Worm (Caenorhabditis elegans) whole organism, L4 larva: ENCODE results near the gene vrp-1.
A peak's percentile ranks its signal among the peaks of the same experiment; 100 is the strongest.

Source experiments
- R02D3.7 ChIP-seq: fragments of 150-350 bp; sonication (generic microtip); optimal IDR thresholded peaks from 3 replicates; lab custom pipeline; 2014; ENCODE audit warnings: missing biosample characterization, missing genetic modification characterization
- T26A8.4 ChIP-seq: fragments of 200-800 bp; sonication (Bioruptor generic); IDR thresholded peaks from 2 replicates; pipeline ENCODE4 v1.3.6; 2022; ENCODE audit warnings: missing genetic modification characterization, missing compliant biosample characterization
- Y5F2A.4 ChIP-seq: fragments of 200-800 bp; sonication (Bioruptor generic); optimal IDR thresholded peaks from 2 replicates; lab custom pipeline; 2018; ENCODE audit warnings: mild to moderate bottlenecking, missing genetic modification characterization, missing compliant biosample characterization
- aha-1 ChIP-seq: fragments of 150-350 bp; peaks from one replicate; lab custom pipeline; 2014; ENCODE audit warnings: missing biosample characterization, missing genetic modification characterization
- aly-2 ChIP-seq: sonication (generic microtip); optimal IDR thresholded peaks from 2 replicates; lab custom pipeline; 2018; ENCODE audit warnings: missing biosample characterization, missing genetic modification characterization
- arid-1 ChIP-seq: fragments of 200-800 bp; sonication (Bioruptor generic); conservative IDR thresholded peaks from 2 replicates; pipeline ENCODE4 v1.3.6; 2022; ENCODE audit warnings: missing genetic modification reagents, missing genetic modification characterization, missing compliant biosample characterization
- ceh-20 ChIP-seq: fragments of 200-800 bp; sonication (Bioruptor generic); IDR thresholded peaks from 2 replicates; pipeline ENCODE4 v1.3.6; 2022; ENCODE audit warnings: missing genetic modification reagents, missing genetic modification characterization, missing compliant biosample characterization
- ceh-82 ChIP-seq: sonication (generic microtip); optimal IDR thresholded peaks from 2 replicates; lab custom pipeline; 2017; ENCODE audit warnings: missing biosample characterization, missing genetic modification characterization
- ces-1 ChIP-seq: fragments of 150-350 bp; sonication (generic microtip); optimal IDR thresholded peaks from 4 replicates; lab custom pipeline; 2014; ENCODE audit warnings: missing biosample characterization, missing genetic modification reagents, missing genetic modification characterization
- ctbp-1 ChIP-seq: fragments of 200-800 bp; sonication (Bioruptor generic); IDR thresholded peaks from 2 replicates; pipeline ENCODE4 v1.3.6; 2022; ENCODE audit warnings: missing genetic modification reagents, missing genetic modification characterization, missing compliant biosample characterization
- daf-16 ChIP-seq, 3 experiments: sonication (generic microtip); optimal IDR thresholded peaks; 2 replicates each; lab custom pipeline; 2016 to 2017; ENCODE audit warnings: missing genetic modification characterization in 3 of 3, missing genetic modification reagents in 3 of 3, mild to moderate bottlenecking in 2 of 3, missing compliant biosample characterization in 2 of 3, missing biosample characterization in 1 of 3, moderate library complexity in 1 of 3
- daf-8 ChIP-seq: fragments of 200-800 bp; sonication (Bioruptor generic); IDR thresholded peaks from 2 replicates; pipeline ENCODE4 v1.3.6; 2022; ENCODE audit warnings: missing genetic modification characterization, missing compliant biosample characterization
- duxl-1 ChIP-seq: sonication (generic microtip); optimal IDR thresholded peaks from 2 replicates; lab custom pipeline; 2016; ENCODE audit warnings: mild to moderate bottlenecking, missing genetic modification characterization, moderate library complexity, missing compliant biosample characterization; ENCODE audit not compliant: poor library complexity
- dve-1 ChIP-seq: sonication (generic microtip); optimal IDR thresholded peaks from 2 replicates; lab custom pipeline; 2017; ENCODE audit warnings: antibody characterized with exemption, mild to moderate bottlenecking, missing genetic modification characterization, missing compliant biosample characterization; ENCODE audit not compliant: insufficient read depth
- egl-43 ChIP-seq: fragments of 200-800 bp; sonication (Bioruptor generic); IDR thresholded peaks from 2 replicates; pipeline ENCODE4 v1.3.6; 2022; ENCODE audit warnings: missing genetic modification reagents, missing genetic modification characterization, missing compliant biosample characterization
- hif-1 ChIP-seq, 2 experiments: sonication (generic microtip); optimal IDR thresholded peaks; 2 replicates each; lab custom pipeline; 2016 to 2017; ENCODE audit warnings: missing compliant biosample characterization in 2 of 2, missing genetic modification characterization in 2 of 2, missing genetic modification reagents in 2 of 2, missing genotype in 2 of 2, mild to moderate bottlenecking in 1 of 2
- hlh-11 ChIP-seq: fragments of 200-800 bp; sonication (Bioruptor generic); optimal IDR thresholded peaks from 2 replicates; lab custom pipeline; 2018; ENCODE audit warnings: mild to moderate bottlenecking, missing genetic modification characterization, missing compliant biosample characterization
- hlh-30 ChIP-seq: sonication (generic microtip); optimal IDR thresholded peaks from 2 replicates; lab custom pipeline; 2017; ENCODE audit warnings: antibody characterized with exemption, mild to moderate bottlenecking, missing genetic modification characterization, missing compliant biosample characterization; ENCODE audit not compliant: insufficient read depth
- lim-7 ChIP-seq: fragments of 200-800 bp; sonication (Bioruptor generic); IDR thresholded peaks from 2 replicates; pipeline ENCODE4 v1.3.6; 2022; ENCODE audit warnings: missing genetic modification characterization, missing compliant biosample characterization
- lin-1 ChIP-seq: fragments of 200-800 bp; sonication (Bioruptor generic); IDR thresholded peaks from 2 replicates; pipeline ENCODE4 v1.3.6; 2022; ENCODE audit warnings: missing genetic modification reagents, missing genetic modification characterization, missing compliant biosample characterization
- lin-29 ChIP-seq: fragments of 200-800 bp; sonication (Bioruptor generic); IDR thresholded peaks from 2 replicates; pipeline ENCODE4 v1.3.6; 2022; ENCODE audit warnings: missing genetic modification reagents, missing genetic modification characterization, missing compliant biosample characterization
- lin-38 ChIP-seq: fragments of 200-800 bp; sonication (Bioruptor generic); IDR thresholded peaks from 2 replicates; pipeline ENCODE4 v1.3.6; 2022; ENCODE audit warnings: missing genetic modification reagents, missing genetic modification characterization, missing compliant biosample characterization
- lsy-2 ChIP-seq, 2 experiments: fragments of 150-350 bp in 1 of 2; sonication (generic microtip) in 1 of 2; optimal IDR thresholded peaks; 2 replicates each; lab custom pipeline; 2014 to 2017; ENCODE audit warnings: missing biosample characterization in 2 of 2, missing genetic modification characterization in 2 of 2
- madf-5 ChIP-seq, 2 experiments: fragments of 200-800 bp; sonication (Bioruptor generic); IDR thresholded peaks; 2 replicates each; pipeline ENCODE4 v1.3.6; 2022; ENCODE audit warnings: missing compliant biosample characterization in 2 of 2, missing genetic modification characterization in 2 of 2
- mep-1 ChIP-seq: fragments of 150-350 bp; sonication (generic microtip); optimal IDR thresholded peaks from 3 replicates; lab custom pipeline; 2014; ENCODE audit warnings: missing biosample characterization, missing genetic modification characterization
- mes-2 ChIP-seq: sonication (generic microtip); optimal IDR thresholded peaks from 2 replicates; lab custom pipeline; 2016; ENCODE audit warnings: missing genotype, mild to moderate bottlenecking, missing genetic modification characterization, missing compliant biosample characterization; ENCODE audit not compliant: poor library complexity, severe bottlenecking
- mxl-2 ChIP-seq: fragments of 200-800 bp; sonication (Bioruptor generic); conservative IDR thresholded peaks from 2 replicates; pipeline ENCODE4 v1.3.6; 2022; ENCODE audit warnings: missing genetic modification reagents, missing genetic modification characterization, missing compliant biosample characterization
- nhr-111 ChIP-seq: fragments of 200-800 bp; sonication (Bioruptor generic); optimal IDR thresholded peaks from 2 replicates; lab custom pipeline; 2018; ENCODE audit warnings: mild to moderate bottlenecking, missing genetic modification characterization, missing compliant biosample characterization
- nhr-28 ChIP-seq: fragments of 150-350 bp; optimal IDR thresholded peaks from 2 replicates; lab custom pipeline; 2014; ENCODE audit warnings: missing biosample characterization, missing genetic modification characterization
- nhr-42 ChIP-seq: fragments of 200-800 bp; sonication (Bioruptor generic); IDR thresholded peaks from 2 replicates; pipeline ENCODE4 v1.3.6; 2022; ENCODE audit warnings: missing genetic modification characterization, missing compliant biosample characterization
- nhr-48 ChIP-seq: sonication (generic microtip); optimal IDR thresholded peaks from 2 replicates; lab custom pipeline; 2016; ENCODE audit warnings: mild to moderate bottlenecking, missing genetic modification characterization, missing compliant biosample characterization
- nhr-6 ChIP-seq: fragments of 150-350 bp; optimal IDR thresholded peaks from 2 replicates; lab custom pipeline; 2014; ENCODE audit warnings: missing biosample characterization, missing genetic modification characterization
- nhr-76 ChIP-seq: fragments of 150-350 bp; optimal IDR thresholded peaks from 2 replicates; lab custom pipeline; 2014; ENCODE audit warnings: missing biosample characterization, missing genetic modification characterization
- php-3 ChIP-seq: fragments of 200-800 bp; sonication (Bioruptor generic); IDR thresholded peaks from 2 replicates; pipeline ENCODE4 v1.3.6; 2022; ENCODE audit warnings: missing genetic modification reagents, missing genetic modification characterization, missing compliant biosample characterization
- pqm-1 ChIP-seq: sonication (generic microtip); optimal IDR thresholded peaks from 2 replicates; lab custom pipeline; 2017; ENCODE audit warnings: missing biosample characterization, missing genetic modification characterization
- rbr-2 ChIP-seq: sonication (generic microtip); optimal IDR thresholded peaks from 2 replicates; lab custom pipeline; 2016; ENCODE audit warnings: missing genotype, missing genetic modification characterization, missing compliant biosample characterization
- set-16 ChIP-seq: fragments of 200-800 bp; sonication (Bioruptor generic); IDR thresholded peaks from 2 replicates; pipeline ENCODE4 v1.3.6; 2022; ENCODE audit warnings: missing genetic modification reagents, missing genetic modification characterization, missing compliant biosample characterization
- skn-1 ChIP-seq: fragments of 150-350 bp; optimal IDR thresholded peaks from 2 replicates; lab custom pipeline; 2014; ENCODE audit warnings: missing biosample characterization, missing genetic modification characterization
- spr-3 ChIP-seq: fragments of 200-800 bp; sonication (Bioruptor generic); optimal IDR thresholded peaks from 2 replicates; lab custom pipeline; 2018; ENCODE audit warnings: mild to moderate bottlenecking, missing genetic modification characterization, missing compliant biosample characterization
- tag-97 ChIP-seq: fragments of 200-800 bp; sonication (Bioruptor generic); IDR thresholded peaks from 2 replicates; pipeline ENCODE4 v1.3.6; 2022; ENCODE audit warnings: missing genetic modification characterization, missing compliant biosample characterization
- unc-130 ChIP-seq: sonication (generic microtip); optimal IDR thresholded peaks from 2 replicates; lab custom pipeline; 2016; ENCODE audit warnings: missing genetic modification reagents, missing genetic modification characterization, missing compliant biosample characterization
- unc-62 ChIP-seq, 3 experiments: fragments of 150-350 bp in 1 of 3; sonication (generic microtip); optimal IDR thresholded peaks in 2 of 3; peaks in 1 of 3; 1 replicate in 1 of 3; 2 replicates in 2 of 3; lab custom pipeline; 2014 to 2017; ENCODE audit warnings: missing biosample characterization in 3 of 3, missing genetic modification characterization in 3 of 3, missing genetic modification reagents in 3 of 3, missing genotype in 1 of 3
- zag-1 ChIP-seq: fragments of 150-350 bp; optimal IDR thresholded peaks from 2 replicates; lab custom pipeline; 2014; ENCODE audit warnings: missing biosample characterization, missing genetic modification characterization
- zfp-2 ChIP-seq: sonication (generic microtip); optimal IDR thresholded peaks from 2 replicates; lab custom pipeline; 2016; ENCODE audit warnings: mild to moderate bottlenecking, missing genetic modification characterization, missing compliant biosample characterization
- zip-11 ChIP-seq: fragments of 200-800 bp; sonication (Bioruptor generic); IDR thresholded peaks from 2 replicates; pipeline ENCODE4 v1.3.6; 2022; ENCODE audit warnings: missing genetic modification characterization, missing compliant biosample characterization
- ztf-11 ChIP-seq: fragments of 150-350 bp; optimal IDR thresholded peaks from 2 replicates; lab custom pipeline; 2014; ENCODE audit warnings: missing biosample characterization, missing genetic modification characterization

The vrp-1 gene

DNA sequence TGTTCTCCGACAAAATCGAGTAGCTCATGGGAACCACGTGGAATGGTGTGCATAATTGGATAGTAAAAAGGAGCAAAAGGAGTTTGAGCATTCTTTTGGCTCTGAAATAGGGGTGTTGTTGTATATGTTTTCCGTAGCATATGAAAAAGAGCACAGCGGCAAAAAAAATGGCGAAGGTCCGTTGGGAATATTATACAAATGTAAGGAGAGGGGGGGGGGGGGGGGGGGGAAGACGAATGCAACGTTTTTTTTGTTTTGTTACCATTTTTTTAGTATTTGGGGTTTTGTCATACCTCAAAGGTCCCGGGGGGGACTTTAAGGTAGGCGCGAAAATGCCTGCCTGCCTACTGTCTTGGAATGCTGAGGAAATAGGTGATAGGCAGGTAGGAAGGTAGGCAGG, 16.5 kb downstream of the vrp-1 start, which contains the start of gene ndnf-1:
Gene ndnf-1 (minus strand): TSS at position 101 of the 400 bp plus-strand sequence.
- TF ChIP-seq ctbp-1 (no peak), aha-1 (tag; lab: Kevin White, UChicago) (peak; percentile 27)

ce11 chrIV:3029882-3030281, 17.5 kb downstream of the vrp-1 start:
- TF ChIP-seq nhr-28 (tag; lab: Kevin White, UChicago) (peak; percentile 48), hlh-30 (tag; lab: Kevin White, UChicago) (peak; percentile 60), aha-1 (tag; lab: Kevin White, UChicago) (peak; percentile 62), mep-1 (tag; lab: Kevin White, UChicago) (no peak), lsy-2 (tag; optimal IDR thresholded peaks at IDR 0.05; lab: Kevin White, UChicago) (peak in 1 of 2 experiments; percentile 1), rbr-2 (tag; lab: Kevin White, UChicago) (no peak), zip-11 (GFP tag; lab: Robert Waterston, UW) (0 out of 2 replicates have a peak, but pooled peaks have one; percentile 4), egl-43 (0 out of 2 replicates have a peak, but pooled peaks have one; percentile 31), set-16 (GFP tag; lab: Robert Waterston, UW) (peak; percentile 22; the same call in 1 of the 2 replicates), pqm-1 (tag; lab: Kevin White, UChicago) (peak; percentile 47), hlh-11 (tag; lab: Kevin White, UChicago) (peak; percentile 67)

ce11 chrIV:3032020-3032419, 19.6 kb downstream of the vrp-1 start:
- 0 out of 2 replicates have a peak, but pooled peaks have one; percentile 38 for TF ChIP-seq arid-1 (GFP tag; lab: Robert Waterston, UW)
- TF ChIP-seq lsy-2 (tag; optimal IDR thresholded peaks at IDR 0.05; lab: Kevin White, UChicago) = peak in 1 of 2 experiments; percentile 5
- TF ChIP-seq spr-3 (GFP tag; lab: Kevin White, UChicago) = no peak
- TF ChIP-seq mxl-2 = no peak
- peak in 1 of 2 experiments; percentile 36 for TF ChIP-seq hif-1 (tag; optimal IDR thresholded peaks at IDR 0.05; lab: Kevin White, UChicago)
- no peak for TF ChIP-seq hlh-11 (tag; lab: Kevin White, UChicago)
- TF ChIP-seq dve-1 (tag; lab: Kevin White, UChicago) = no peak
- TF ChIP-seq ceh-20 (GFP tag; lab: Robert Waterston, UW) = no peak
- peak; percentile 38; the same call in 1 of the 2 replicates for TF ChIP-seq lin-38 (GFP tag; lab: Robert Waterston, UW)
- TF ChIP-seq zag-1 = no peak
- TF ChIP-seq T26A8.4 (GFP tag; lab: Robert Waterston, UW) = 0 out of 2 replicates have a peak, but pooled peaks have one; percentile 35
- no peak for TF ChIP-seq unc-130 (GFP tag; lab: Kevin White, UChicago)
- TF ChIP-seq madf-5 (GFP tag; IDR thresholded peaks at IDR 0.05; lab: Robert Waterston, UW) = no peak
- TF ChIP-seq R02D3.7 = no peak
- TF ChIP-seq lin-1 (GFP tag; lab: Robert Waterston, UW) = no peak
- TF ChIP-seq zip-11 (GFP tag; lab: Robert Waterston, UW) = no peak
- TF ChIP-seq lim-7 (GFP tag; lab: Robert Waterston, UW) = no peak
- TF ChIP-seq daf-8 (GFP tag; lab: Robert Waterston, UW) = no peak
- no peak for TF ChIP-seq nhr-42 (GFP tag; lab: Robert Waterston, UW)
- TF ChIP-seq Y5F2A.4 (GFP tag; lab: Kevin White, UChicago) = no peak
- no peak for TF ChIP-seq duxl-1
- TF ChIP-seq daf-16 (GFP tag; optimal IDR thresholded peaks at IDR 0.05; lab: Kevin White, UChicago) = peak in 1 of 2 experiments; percentile 25
- TF ChIP-seq daf-16 (tag; optimal IDR thresholded peaks at IDR 0.05; lab: Kevin White, UChicago) = no peak
- TF ChIP-seq zfp-2 (tag; lab: Kevin White, UChicago) = no peak
- no peak for TF ChIP-seq nhr-48
- TF ChIP-seq ces-1 (GFP tag; lab: Kevin White, UChicago) = no peak
- TF ChIP-seq tag-97 (GFP tag; lab: Robert Waterston, UW) = no peak
- TF ChIP-seq lin-29 (GFP tag; lab: Robert Waterston, UW) = no peak
- TF ChIP-seq nhr-76 = no peak
- TF ChIP-seq ztf-11 = no peak
- no peak for TF ChIP-seq php-3
- no peak for TF ChIP-seq unc-62 (GFP tag; optimal IDR thresholded peaks at IDR 0.05 in 1 of 2; lab: Kevin White, UChicago)
- no peak for TF ChIP-seq unc-62 (tag; optimal IDR thresholded peaks at IDR 0.05; lab: Kevin White, UChicago)
- no peak for TF ChIP-seq skn-1 (tag; lab: Kevin White, UChicago)
- no peak for TF ChIP-seq aly-2
- no peak for TF ChIP-seq nhr-6 (tag; lab: Kevin White, UChicago)
- TF ChIP-seq mes-2 (tag; lab: Kevin White, UChicago) = no peak
- TF ChIP-seq ceh-82 (tag; lab: Kevin White, UChicago) = no peak
- TF ChIP-seq nhr-111 (GFP tag; lab: Kevin White, UChicago) = no peak
